Fruit fly (Drosophila melanogaster) whole organism, embryonic: ENCODE results near the gene Cat.

ENCODE experiments used
- Asciz ChIP-seq: fragments of 200-800 bp; sonication (Bioruptor generic); optimal IDR thresholded peaks from 2 replicates; lab custom pipeline; 2017; ENCODE audit warnings: missing biosample characterization, mild to moderate bottlenecking, missing genetic modification characterization, missing genetic modification reagents
- Blimp-1 ChIP-seq: fragments of 200-800 bp; sonication (Bioruptor generic); optimal IDR thresholded peaks from 3 replicates; lab custom pipeline; 2018; ENCODE audit warnings: missing biosample characterization, missing genetic modification characterization, mild to moderate bottlenecking, moderate library complexity, missing genetic modification reagents
- BtbVII ChIP-seq: fragments of 200-800 bp; sonication (Bioruptor generic); optimal IDR thresholded peaks from 3 replicates; lab custom pipeline; 2017; ENCODE audit warnings: missing biosample characterization, mild to moderate bottlenecking, missing genetic modification characterization
- CG10431 ChIP-seq: fragments of 200-800 bp; sonication (Bioruptor generic); optimal IDR thresholded peaks from 3 replicates; lab custom pipeline; 2018; ENCODE audit warnings: missing biosample characterization, mild to moderate bottlenecking, missing genetic modification characterization
- CG10543 ChIP-seq: fragments of 200-800 bp; sonication (Bioruptor generic); optimal IDR thresholded peaks from 3 replicates; lab custom pipeline; 2017; ENCODE audit warnings: missing biosample characterization, mild to moderate bottlenecking, missing genetic modification characterization, moderate library complexity
- CG11560 ChIP-seq: fragments of 200-800 bp; sonication (Bioruptor generic); IDR thresholded peaks from 3 replicates; pipeline ENCODE4 v1.3.6; 2022; ENCODE audit warnings: missing biosample characterization, missing genetic modification characterization
- CG12155 ChIP-seq: fragments of 200-800 bp; sonication (Bioruptor generic); optimal IDR thresholded peaks from 3 replicates; lab custom pipeline; 2016; ENCODE audit warnings: missing biosample characterization, missing genetic modification characterization
- CG12236 ChIP-seq: fragments of 200-800 bp; sonication (Bioruptor generic); optimal IDR thresholded peaks from 2 replicates; lab custom pipeline; 2016; ENCODE audit warnings: missing biosample characterization, missing genetic modification characterization
- CG1233 ChIP-seq: fragments of 200-800 bp; sonication (Bioruptor generic); optimal IDR thresholded peaks from 4 replicates; lab custom pipeline; 2018; ENCODE audit warnings: missing biosample characterization, mild to moderate bottlenecking, missing genetic modification characterization
- CG12769 ChIP-seq: fragments of 200-800 bp; sonication (Bioruptor generic); optimal IDR thresholded peaks from 2 replicates; lab custom pipeline; 2019; ENCODE audit warnings: missing biosample characterization, mild to moderate bottlenecking, missing genetic modification characterization, moderate library complexity
- CG17361 ChIP-seq: fragments of 200-800 bp; sonication (Bioruptor generic); IDR thresholded peaks from 3 replicates; pipeline ENCODE4 v1.3.6; 2022; ENCODE audit warnings: missing biosample characterization, missing genetic modification characterization
- CG17568 ChIP-seq: fragments of 200-800 bp; sonication (Bioruptor generic); optimal IDR thresholded peaks from 2 replicates; lab custom pipeline; 2018; ENCODE audit warnings: missing biosample characterization, mild to moderate bottlenecking, missing genetic modification characterization, moderate library complexity
- CG17802 ChIP-seq: fragments of 200-800 bp; sonication (Bioruptor generic); optimal IDR thresholded peaks from 2 replicates; lab custom pipeline; 2018; ENCODE audit warnings: missing biosample characterization, mild to moderate bottlenecking, missing genetic modification characterization, moderate library complexity
- CG2712 ChIP-seq: fragments of 200-800 bp; optimal IDR thresholded peaks from 3 replicates; lab custom pipeline; 2019; ENCODE audit warnings: missing biosample characterization, mild to moderate bottlenecking, missing genetic modification characterization, moderate library complexity
- CG32772 ChIP-seq: fragments of 200-800 bp; sonication (Bioruptor generic); IDR thresholded peaks from 2 replicates; pipeline ENCODE4 v1.3.6; 2022; ENCODE audit warnings: missing biosample characterization, missing genetic modification characterization
- CG34224 ChIP-seq: fragments of 200-800 bp; sonication (Bioruptor generic); IDR thresholded peaks from 3 replicates; pipeline ENCODE4 v1.3.6; 2022; ENCODE audit warnings: missing biosample characterization, missing genetic modification characterization; ENCODE audit not compliant: partially characterized antibody
- CG7556 ChIP-seq: fragments of 200-800 bp; sonication (Bioruptor generic); optimal IDR thresholded peaks from 2 replicates; lab custom pipeline; 2017; ENCODE audit warnings: missing biosample characterization, mild to moderate bottlenecking, missing genetic modification characterization
- CG7839 ChIP-seq: fragments of 200-800 bp; sonication (Bioruptor generic); optimal IDR thresholded peaks from 3 replicates; lab custom pipeline; 2018; ENCODE audit warnings: missing biosample characterization, mild to moderate bottlenecking, missing genetic modification characterization, moderate library complexity
- CG8478 ChIP-seq: fragments of >200 bp; optimal IDR thresholded peaks from 2 replicates; lab custom pipeline; 2018
- CG9932 ChIP-seq: fragments of 200-800 bp; sonication (Bioruptor generic); IDR thresholded peaks from 2 replicates; pipeline ENCODE4 v1.3.6; 2022; ENCODE audit warnings: missing biosample characterization, missing genetic modification characterization
- CrebB ChIP-seq: fragments of 200-800 bp; sonication (Bioruptor generic); optimal IDR thresholded peaks from 3 replicates; lab custom pipeline; 2018; ENCODE audit warnings: missing biosample characterization, mild to moderate bottlenecking, missing genetic modification characterization
- D ChIP-seq, 2 experiments: fragments of 200-800 bp in 1 of 2; fragments of >200 bp in 1 of 2; sonication (Bioruptor generic) in 1 of 2; optimal IDR thresholded peaks; 2 replicates in 1 of 2; 3 replicates in 1 of 2; lab custom pipeline; 2017; ENCODE audit warnings: mild to moderate bottlenecking in 1 of 2, missing biosample characterization in 1 of 2, missing genetic modification characterization in 1 of 2, missing genetic modification reagents in 1 of 2
- D19A ChIP-seq: fragments of 200-800 bp; optimal IDR thresholded peaks from 3 replicates; lab custom pipeline; 2019; ENCODE audit warnings: missing biosample characterization, mild to moderate bottlenecking, missing genetic modification characterization, moderate library complexity
- D19B ChIP-seq: fragments of 200-800 bp; sonication (Bioruptor generic); optimal IDR thresholded peaks from 2 replicates; lab custom pipeline; 2017; ENCODE audit warnings: missing biosample characterization, mild to moderate bottlenecking, missing genetic modification characterization
- Dad ChIP-seq: fragments of 200-800 bp; sonication (Bioruptor generic); optimal IDR thresholded peaks from 3 replicates; lab custom pipeline; 2016; ENCODE audit warnings: missing biosample characterization, missing genetic modification characterization
- H2.0 ChIP-seq: fragments of 200-800 bp; sonication (Bioruptor generic); IDR thresholded peaks from 2 replicates; pipeline ENCODE4 v1.3.6; 2022; ENCODE audit warnings: missing biosample characterization, missing genetic modification characterization
- HLH3B ChIP-seq: fragments of 200-800 bp; sonication (Bioruptor generic); IDR thresholded peaks from 2 replicates; pipeline ENCODE4 v1.3.6; 2022; ENCODE audit warnings: missing biosample characterization, missing genetic modification characterization
- Meics ChIP-seq: fragments of 200-800 bp; sonication (Bioruptor generic); optimal IDR thresholded peaks from 2 replicates; lab custom pipeline; 2017; ENCODE audit warnings: missing biosample characterization, mild to moderate bottlenecking, missing genetic modification characterization
- PHDP ChIP-seq: fragments of 200-800 bp; sonication (Bioruptor generic); optimal IDR thresholded peaks from 3 replicates; lab custom pipeline; 2018; ENCODE audit warnings: missing biosample characterization, mild to moderate bottlenecking, missing genetic modification characterization, moderate library complexity
- ase ChIP-seq: fragments of 200-800 bp; sonication (Bioruptor generic); IDR thresholded peaks from 3 replicates; pipeline ENCODE4 v1.3.6; 2022; ENCODE audit warnings: missing biosample characterization, missing genetic modification characterization
- ash1 ChIP-seq: fragments of 200-800 bp; sonication (Bioruptor generic); optimal IDR thresholded peaks from 2 replicates; lab custom pipeline; 2018; ENCODE audit warnings: missing biosample characterization, mild to moderate bottlenecking, missing genetic modification characterization
- emc ChIP-seq: fragments of 200-800 bp; sonication (Bioruptor generic); optimal IDR thresholded peaks from 2 replicates; lab custom pipeline; 2016; ENCODE audit warnings: missing biosample characterization, missing genetic modification characterization
- esg ChIP-seq: fragments of 200-800 bp; sonication (Bioruptor generic); conservative IDR thresholded peaks from 2 replicates; pipeline ENCODE4 v1.3.6; 2022; ENCODE audit warnings: missing biosample characterization, missing genetic modification characterization
- eyg ChIP-seq: fragments of 200-800 bp; sonication (Bioruptor generic); optimal IDR thresholded peaks from 3 replicates; lab custom pipeline; 2016; ENCODE audit warnings: missing biosample characterization, missing genetic modification characterization
- gsb ChIP-seq: fragments of 200-800 bp; sonication (Bioruptor generic); IDR thresholded peaks from 2 replicates; pipeline ENCODE4 v1.3.6; 2022; ENCODE audit warnings: missing biosample characterization, missing genetic modification characterization
- jigr1 ChIP-seq: fragments of 200-800 bp; sonication (Bioruptor generic); IDR thresholded peaks from 3 replicates; pipeline ENCODE4 v1.3.6; 2022; ENCODE audit warnings: missing biosample characterization, missing genetic modification characterization
- jing ChIP-seq: fragments of 200-800 bp; sonication (Bioruptor generic); optimal IDR thresholded peaks from 2 replicates; lab custom pipeline; 2018; ENCODE audit warnings: missing biosample characterization, mild to moderate bottlenecking, missing genetic modification characterization
- lmd ChIP-seq: fragments of 200-800 bp; sonication (Bioruptor generic); IDR thresholded peaks from 2 replicates; pipeline ENCODE4 v1.3.6; 2022; ENCODE audit warnings: missing biosample characterization, missing genetic modification characterization
- mam ChIP-seq: fragments of 200-800 bp; sonication (Bioruptor generic); optimal IDR thresholded peaks from 3 replicates; lab custom pipeline; 2016; ENCODE audit warnings: missing biosample characterization, missing genetic modification characterization
- nerfin-1 ChIP-seq: fragments of 200-800 bp; sonication (Bioruptor generic); optimal IDR thresholded peaks from 3 replicates; lab custom pipeline; 2019; ENCODE audit warnings: missing biosample characterization, mild to moderate bottlenecking, missing genetic modification characterization, moderate library complexity
- nom ChIP-seq: fragments of 200-800 bp; sonication (Bioruptor generic); optimal IDR thresholded peaks from 2 replicates; lab custom pipeline; 2017; ENCODE audit warnings: missing biosample characterization, missing genetic modification characterization, mild to moderate bottlenecking, moderate library complexity, missing genetic modification reagents
- psq ChIP-seq: fragments of 200-800 bp; sonication (Bioruptor generic); optimal IDR thresholded peaks from 2 replicates; lab custom pipeline; 2017; ENCODE audit warnings: missing biosample characterization, missing genetic modification characterization
- pzg ChIP-seq: fragments of 200-800 bp; sonication (Bioruptor generic); optimal IDR thresholded peaks from 3 replicates; lab custom pipeline; 2018; ENCODE audit warnings: missing biosample characterization, mild to moderate bottlenecking, missing genetic modification characterization, moderate library complexity
- ro ChIP-seq: fragments of 200-800 bp; sonication (Bioruptor generic); IDR thresholded peaks from 2 replicates; pipeline ENCODE4 v1.3.6; 2022; ENCODE audit warnings: missing biosample characterization, missing genetic modification characterization
- sens ChIP-seq: fragments of 200-800 bp; sonication (Bioruptor generic); peaks from one replicate; lab custom pipeline; 2016; ENCODE audit warnings: missing biosample characterization, missing genetic modification characterization
- sens-2 ChIP-seq: fragments of 200-800 bp; sonication (Bioruptor generic); IDR thresholded peaks from 2 replicates; pipeline ENCODE4 v1.3.6; 2022; ENCODE audit warnings: missing biosample characterization, missing genetic modification characterization
- sim ChIP-seq: fragments of 200-800 bp; sonication (Bioruptor generic); IDR thresholded peaks from 2 replicates; pipeline ENCODE4 v1.3.6; 2022; ENCODE audit warnings: missing biosample characterization, missing genetic modification characterization
- sima ChIP-seq: fragments of 200-800 bp; sonication (Bioruptor generic); optimal IDR thresholded peaks from 2 replicates; lab custom pipeline; 2016; ENCODE audit warnings: missing biosample characterization, missing genetic modification characterization
- so ChIP-seq: fragments of 200-800 bp; sonication (Bioruptor generic); IDR thresholded peaks from 3 replicates; pipeline ENCODE4 v1.3.6; 2022; ENCODE audit warnings: missing biosample characterization, missing genetic modification characterization

Gene Cat

dm6 chr3L:18786427-18787104 lies 35.8 kb upstream of the Cat start (continued):
- TF ChIP-seq CG1233 (GFP tag; lab: Kevin White, UChicago) (peak; percentile 66), so (peak; percentile 12; the same call in 1 of the 3 replicates), gsb (0 out of 2 replicates have a peak, but pooled peaks have one; percentile 9), eyg (GFP tag; lab: Kevin White, UChicago) (no peak), CG17802 (tag; lab: Kevin White, UChicago) (no peak), CG7839 (tag; lab: Kevin White, UChicago) (peak; percentile 80), jing (no peak), sima (GFP tag; lab: Kevin White, UChicago) (no peak), lmd (GFP tag; lab: Robert Waterston, UW) (peak; percentile 69), nom (GFP tag; lab: Kevin White, UChicago) (no peak), Dad (GFP tag; lab: Kevin White, UChicago) (peak; percentile 41), CG17361 (peak; percentile 78), CG34224 (GFP tag; lab: Robert Waterston, UW) (0 out of 3 replicates have a peak, but pooled peaks have one; percentile 28), Meics (GFP tag; lab: Kevin White, UChicago) (peak; percentile 76), sens (GFP tag; lab: Kevin White, UChicago) (peak; percentile 85), Asciz (GFP tag; lab: Kevin White, UChicago) (peak; percentile 60), CG12236 (GFP tag; lab: Kevin White, UChicago) (no peak), CG32772 (GFP tag; lab: Robert Waterston, UW) (peak; percentile 81), mam (GFP tag; lab: Kevin White, UChicago) (peak; percentile 37), CG11560 (tag; lab: Robert Waterston, UW) (no peak), emc (GFP tag; lab: Kevin White, UChicago) (peak; percentile 7), esg (GFP tag; lab: Robert Waterston, UW) (peak; percentile 62), CG10543 (GFP tag; lab: Kevin White, UChicago) (peak; percentile 87), D (optimal IDR thresholded peaks at IDR 0.05; lab: Kevin White, UChicago) (no peak), D (GFP tag; optimal IDR thresholded peaks at IDR 0.05; lab: Kevin White, UChicago) (peak; percentile 1), ro (GFP tag; lab: Robert Waterston, UW) (no peak), sens-2 (GFP tag; lab: Robert Waterston, UW) (no peak), CG10431 (no peak), CG8478 (no peak), HLH3B (GFP tag; lab: Robert Waterston, UW) (peak; percentile 29), CG9932 (GFP tag; lab: Robert Waterston, UW) (no peak; the same call in none of the 2 replicates), nerfin-1 (tag; lab: Kevin White, UChicago) (peak; percentile 49), CrebB (peak; percentile 10), H2.0 (0 out of 2 replicates have a peak, but pooled peaks have one; percentile 19), BtbVII (GFP tag; lab: Kevin White, UChicago) (peak; percentile 31), CG2712 (tag; lab: Kevin White, UChicago) (peak; percentile 63), jigr1 (GFP tag; lab: Robert Waterston, UW) (no peak), ash1 (GFP tag; lab: Kevin White, UChicago) (no peak), D19A (tag; lab: Kevin White, UChicago) (peak; percentile 97), CG7556 (GFP tag; lab: Kevin White, UChicago) (peak; percentile 77), psq (GFP tag; lab: Kevin White, UChicago) (peak; percentile 78), sim (GFP tag; lab: Robert Waterston, UW) (no peak; the same call in 1 of the 2 replicates), CG17568 (GFP tag; lab: Kevin White, UChicago) (peak; percentile 13), Blimp-1 (GFP tag; lab: Kevin White, UChicago) (peak; percentile 53), D19B (GFP tag; lab: Kevin White, UChicago) (peak; percentile 44), ase (GFP tag; lab: Robert Waterston, UW) (peak; percentile 22; the same call in 1 of the 3 replicates), pzg (GFP tag; lab: Kevin White, UChicago) (no peak), PHDP (peak; percentile 75), CG12769 (tag; lab: Kevin White, UChicago) (peak; percentile 62), CG12155 (GFP tag; lab: Kevin White, UChicago) (peak; percentile 23)
